Fruit fly (Drosophila melanogaster) whole organism: ENCODE measurements around the gene Xrcc2.

Experiments
- CG8478 ChIP-seq: fragments of >200 bp; optimal IDR thresholded peaks from 2 replicates; lab custom pipeline; 2018; ENCODE audit warnings: inconsistent platforms
- Dll ChIP-seq: fragments of >200 bp; optimal IDR thresholded peaks from 2 replicates; lab custom pipeline; 2017
- EcR ChIP-seq, 2 experiments: fragments of >200 bp; optimal IDR thresholded peaks; 2 replicates each; lab custom pipeline; 2017; ENCODE audit warnings: missing biosample characterization in 2 of 2, missing genetic modification characterization in 2 of 2, missing genetic modification reagents in 2 of 2
- pan ChIP-seq: fragments of >200 bp; optimal IDR thresholded peaks from 2 replicates; lab custom pipeline; 2017
- psq ChIP-seq: fragments of >200 bp; optimal IDR thresholded peaks from 2 replicates; lab custom pipeline; 2017
- usp ChIP-seq: fragments of >200 bp; optimal IDR thresholded peaks from 2 replicates; lab custom pipeline; 2017; ENCODE audit warnings: missing biosample characterization, missing genetic modification characterization, mixed read lengths

Gene Xrcc2

DNA sequence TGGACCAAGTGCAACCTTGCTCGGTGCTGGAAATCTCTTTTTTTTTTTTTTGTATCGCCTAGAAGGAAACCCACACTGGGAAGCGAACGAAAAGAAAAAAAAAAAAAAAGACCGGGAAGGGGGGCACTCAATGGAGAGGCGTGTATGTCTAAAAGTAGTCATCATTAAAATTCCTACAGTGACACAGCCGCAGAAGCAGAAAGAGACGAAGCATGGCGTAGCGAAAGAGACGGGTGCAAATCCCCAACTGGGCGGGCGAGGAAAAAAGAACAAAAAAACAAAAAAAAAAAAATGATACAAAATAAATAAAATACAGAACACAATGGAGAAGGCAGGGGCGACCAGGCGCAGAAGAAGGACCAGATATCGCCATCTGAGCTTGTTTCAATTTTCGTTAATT, 44.8 kb downstream of the Xrcc2 start:
- TF ChIP-seq pan, result no peak
- no peak for TF ChIP-seq CG8478 (lab: Kevin White, UChicago)
- no peak for TF ChIP-seq psq (lab: Kevin White, UChicago)
- TF ChIP-seq usp (GFP tag; lab: Kevin White, UChicago), result no peak
- TF ChIP-seq Dll (lab: Kevin White, UChicago), result no peak

DNA sequence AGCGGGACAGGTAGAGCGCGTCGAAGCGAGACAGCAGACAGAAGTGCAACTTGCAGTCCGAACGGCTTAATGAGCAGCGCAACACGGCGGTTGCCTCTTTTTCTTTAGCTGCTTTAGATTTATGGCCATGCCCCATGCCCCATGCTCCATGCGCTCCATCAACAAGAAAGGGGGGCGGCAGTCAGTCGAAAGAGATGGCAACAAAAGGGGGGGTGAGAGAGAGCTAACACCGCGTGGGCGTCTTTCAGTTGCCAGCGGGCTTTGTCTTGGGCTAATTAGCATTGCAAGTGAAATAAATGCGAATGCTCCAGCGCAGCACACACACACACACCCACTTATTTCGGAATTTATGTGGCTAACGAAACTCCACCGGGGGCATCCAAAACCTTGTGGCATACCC, 45.2 kb downstream of the Xrcc2 start:
- no peak for TF ChIP-seq psq (lab: Kevin White, UChicago)
- no peak for TF ChIP-seq EcR (GFP tag; optimal IDR thresholded peaks at IDR 0.05; lab: Kevin White, UChicago)
- TF ChIP-seq CG8478 (lab: Kevin White, UChicago), result no peak
- no peak for TF ChIP-seq pan
- TF ChIP-seq Dll (lab: Kevin White, UChicago), result no peak
- TF ChIP-seq usp (GFP tag; lab: Kevin White, UChicago), result no peak

DNA sequence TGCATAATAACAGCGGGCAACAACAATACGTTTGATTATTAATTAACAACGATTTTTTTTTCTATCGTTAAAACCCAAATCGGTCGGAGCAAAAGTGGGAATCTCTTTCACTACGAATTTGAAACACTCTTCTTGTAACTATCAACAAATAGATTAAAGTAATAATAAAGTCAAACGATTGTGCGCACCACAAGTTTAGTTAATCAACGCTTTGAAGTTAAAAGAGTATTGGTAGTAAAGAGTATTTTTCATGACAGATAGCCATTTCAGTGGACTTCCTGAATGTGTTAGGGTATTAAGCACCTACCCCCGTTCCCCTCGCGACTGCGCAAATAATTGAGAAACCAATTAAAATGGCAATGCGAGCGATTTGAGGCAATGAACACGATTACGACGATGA, 46.9 kb downstream of the Xrcc2 start:
- no peak for TF ChIP-seq usp (GFP tag; lab: Kevin White, UChicago)
- no peak for TF ChIP-seq Dll (lab: Kevin White, UChicago)
- TF ChIP-seq CG8478 (lab: Kevin White, UChicago), result no peak
- no peak for TF ChIP-seq psq (lab: Kevin White, UChicago)
- no peak for TF ChIP-seq pan
- no peak for TF ChIP-seq EcR (GFP tag; optimal IDR thresholded peaks at IDR 0.05; lab: Kevin White, UChicago)

DNA sequence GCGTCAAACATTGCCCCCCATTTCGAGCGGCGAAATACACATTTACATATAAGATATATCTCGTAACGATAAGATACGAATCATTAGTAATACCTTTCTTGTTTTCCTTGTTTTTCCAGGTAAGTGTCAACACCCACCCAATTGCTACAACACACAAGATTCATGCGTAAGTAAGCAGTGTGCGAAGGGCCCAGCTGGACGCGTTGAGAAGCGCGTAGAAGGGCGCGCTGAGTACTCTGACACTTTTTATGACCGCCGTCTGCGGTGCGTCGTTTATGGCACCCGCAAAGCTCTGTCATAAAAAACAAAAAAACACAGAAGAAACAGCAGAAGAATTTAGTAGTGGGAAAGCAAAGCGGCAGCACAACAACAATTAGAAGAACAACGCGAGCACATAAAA, 47.8 kb downstream of the Xrcc2 start:
- no peak for TF ChIP-seq CG8478 (lab: Kevin White, UChicago)
- TF ChIP-seq pan, result no peak
- no peak for TF ChIP-seq Dll (lab: Kevin White, UChicago)
- no peak for TF ChIP-seq usp (GFP tag; lab: Kevin White, UChicago)
- TF ChIP-seq EcR (GFP tag; optimal IDR thresholded peaks at IDR 0.05; lab: Kevin White, UChicago), result no peak
- no peak for TF ChIP-seq psq (lab: Kevin White, UChicago)

DNA sequence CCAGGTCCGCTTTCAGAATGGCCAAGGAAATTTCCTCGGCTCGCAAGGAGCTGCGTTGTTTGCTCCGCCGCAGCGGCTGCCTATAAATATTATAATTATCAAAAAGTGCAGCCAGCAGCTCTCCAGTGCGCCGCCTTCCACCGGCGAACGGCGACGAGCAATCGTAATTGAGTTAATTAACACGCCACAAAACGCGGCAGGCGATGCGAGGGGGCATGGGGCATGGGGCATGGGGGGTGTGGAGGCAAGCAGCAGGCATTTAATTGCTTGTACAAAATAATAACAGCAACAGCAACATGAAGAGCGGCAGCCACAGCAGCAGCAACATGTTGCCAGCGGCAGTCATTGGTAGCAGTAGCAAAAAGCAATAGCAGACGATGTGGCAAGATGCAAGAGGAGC, 50.8 kb downstream of the Xrcc2 start:
- TF ChIP-seq psq (lab: Kevin White, UChicago), result no peak
